Worm (Caenorhabditis elegans): ENCODE results near the gene hecd-1.

hecd-1 gene

ce11 chrIV:7139143-7139542, 5.4 kb downstream of the hecd-1 start:
- TF ChIP-seq nhr-43 (tag; optimal IDR thresholded peaks at IDR 0.05; ENCODE audit: poor library complexity, severe bottlenecking) (no peak), nhr-11 (tag; optimal IDR thresholded peaks at IDR 0.05) (no peak), eor-1 (tag; optimal IDR thresholded peaks at IDR 0.05) (no peak), elt-1 (tag; optimal IDR thresholded peaks at IDR 0.05) (no peak)

- TF ChIP-seq nhr-67 (tag; optimal IDR thresholded peaks at IDR 0.05): no peak
- no peak for TF ChIP-seq nhr-23 (tag; optimal IDR thresholded peaks at IDR 0.05)
- no peak for TF ChIP-seq aly-2 (tag; optimal IDR thresholded peaks at IDR 0.05)
- no peak for TF ChIP-seq fos-1 (tag; optimal IDR thresholded peaks at IDR 0.05)
- no peak for TF ChIP-seq elt-2 (tag; optimal IDR thresholded peaks at IDR 0.05)
- TF ChIP-seq skn-1 (tag; optimal IDR thresholded peaks at IDR 0.05): no peak
- no peak for TF ChIP-seq ceh-16 (tag; optimal IDR thresholded peaks at IDR 0.05)
- TF ChIP-seq ama-1 (optimal IDR thresholded peaks at IDR 0.05): no peak
- no peak for TF ChIP-seq unc-62 (GFP tag; optimal IDR thresholded peaks at IDR 0.05)
- no peak for TF ChIP-seq snpc-4 (tag; optimal IDR thresholded peaks at IDR 0.05)
- no peak for TF ChIP-seq ztf-11 (tag; optimal IDR thresholded peaks at IDR 0.05)
- no peak for TF ChIP-seq mdl-1 (tag; optimal IDR thresholded peaks at IDR 0.05)
- TF ChIP-seq pha-4 (tag; optimal IDR thresholded peaks at IDR 0.05): no peak
- TF ChIP-seq nhr-76 (tag; optimal IDR thresholded peaks at IDR 0.05): no peak
- TF ChIP-seq nhr-12 (tag; optimal IDR thresholded peaks at IDR 0.05): no peak
- no peak for TF ChIP-seq daf-12 (tag; optimal IDR thresholded peaks at IDR 0.05)
- TF ChIP-seq lsy-12 (tag; optimal IDR thresholded peaks at IDR 0.05): no peak
These were observed 10.5 kb downstream of the hecd-1 start, which contains the start of gene mutd-1 for ce11 chrIV:7133983-7134382. Gene mutd-1 (minus strand): TSS chrIV:7134083.

ce11 chrIV:7133140-7133539, 11.4 kb downstream of the hecd-1 start, which contains the start of gene cyn-12:
Gene cyn-12 (minus strand): TSS chrIV:7133217.
- peak; percentile 6 for TF ChIP-seq pqm-1 (tag; optimal IDR thresholded peaks at IDR 0.05)
- TF ChIP-seq nhr-77 (tag; optimal IDR thresholded peaks at IDR 0.05): no peak
- TF ChIP-seq ceh-28 (tag; optimal IDR thresholded peaks at IDR 0.05): peak; percentile 66
- no peak for TF ChIP-seq ama-1 (optimal IDR thresholded peaks at IDR 0.05)
- peak; percentile 40 for TF ChIP-seq hmg-11 (tag; optimal IDR thresholded peaks at IDR 0.05)
- no peak for TF ChIP-seq nfya-1 (tag; optimal IDR thresholded peaks at IDR 0.05; ENCODE audit: insufficient read depth)
- TF ChIP-seq lin-15B (tag; optimal IDR thresholded peaks at IDR 0.05): no peak
- TF ChIP-seq nhr-23 (tag; optimal IDR thresholded peaks at IDR 0.05): peak; percentile 36
- TF ChIP-seq sea-2 (GFP tag; optimal IDR thresholded peaks at IDR 0.05): no peak
- TF ChIP-seq nhr-11 (tag; optimal IDR thresholded peaks at IDR 0.05): no peak
- no peak for TF ChIP-seq unc-62 (GFP tag; optimal IDR thresholded peaks at IDR 0.05)

ce11 chrIV:7131780-7132179, 12.7 kb downstream of the hecd-1 start, which contains the start of gene grsp-3:
Gene grsp-3 (minus strand): TSS chrIV:7131928.
- TF ChIP-seq elt-2 (tag; optimal IDR thresholded peaks at IDR 0.05) (no peak), elt-1 (tag; optimal IDR thresholded peaks at IDR 0.05) (peak; percentile 46), elt-3 (tag; optimal IDR thresholded peaks at IDR 0.05) (peak in 1 of 3 experiments; percentile 61), nfya-1 (tag; optimal IDR thresholded peaks at IDR 0.05; ENCODE audit: insufficient read depth) (no peak), nhr-23 (tag; optimal IDR thresholded peaks at IDR 0.05) (peak; percentile 89), nhr-25 (tag; optimal IDR thresholded peaks at IDR 0.05) (peak; percentile 77), ceh-28 (tag; optimal IDR thresholded peaks at IDR 0.05) (peak; percentile 38)

- no peak for TF ChIP-seq fkh-2 (tag; optimal IDR thresholded peaks at IDR 0.05)
- TF ChIP-seq daf-12 (tag; optimal IDR thresholded peaks at IDR 0.05): no peak
- TF ChIP-seq elt-1 (tag; optimal IDR thresholded peaks at IDR 0.05): no peak
- TF ChIP-seq ceh-9 (tag; optimal IDR thresholded peaks at IDR 0.05): no peak
- TF ChIP-seq egl-5 (tag; optimal IDR thresholded peaks at IDR 0.05): no peak
- TF ChIP-seq lsy-12 (tag; optimal IDR thresholded peaks at IDR 0.05): no peak
These were observed 23.0 kb downstream of the hecd-1 start, which contains the start of the genes C34D4.10 and str-48 for ce11 chrIV:7121313-7122055. Gene C34D4.10 (minus strand): TSS chrIV:7121413. Gene str-48 (plus strand): TSS chrIV:7122005.

Measured in whole organism, L3 larva.